Worm (Caenorhabditis elegans): Measurements from ENCODE around the gene C07E3.3.
A peak's percentile ranks its signal among the peaks of the same experiment; 100 is the strongest.

C07E3.3 gene

ce11 chrII:10390250-10390821 lies 33.0 kb upstream of the C07E3.3 start (continued):
- TF ChIP-seq lin-13 (GFP tag; optimal IDR thresholded peaks at IDR 0.05) (peak; percentile 54), ZK546.5 (tag; optimal IDR thresholded peaks at IDR 0.05) (no peak), nhr-237 (tag; optimal IDR thresholded peaks at IDR 0.05) (no peak), saeg-2 (GFP tag; IDR thresholded peaks at IDR 0.05) (no peak), F49E8.2 (tag; optimal IDR thresholded peaks at IDR 0.05; ENCODE audit: borderline replicate concordance) (no peak), hmg-1.1 (GFP tag; IDR thresholded peaks at IDR 0.05) (no peak), nhr-48 (tag; optimal IDR thresholded peaks at IDR 0.05) (peak; percentile 56), ceh-62 (tag; optimal IDR thresholded peaks at IDR 0.05) (no peak), snpc-1.2 (GFP tag; IDR thresholded peaks at IDR 0.05) (no peak), set-16 (GFP tag; IDR thresholded peaks at IDR 0.05) (no peak), pha-4 (GFP tag; IDR thresholded peaks at IDR 0.05) (no peak), pha-4 (tag; optimal IDR thresholded peaks at IDR 0.05) (no peak), nhr-76 (tag; optimal IDR thresholded peaks at IDR 0.05) (no peak), mxl-2 (GFP tag; conservative IDR thresholded peaks at IDR 0.05) (0 out of 2 replicates have a peak, but pooled peaks have one; percentile 54), lir-3 (tag; optimal IDR thresholded peaks at IDR 0.05) (no peak), ztf-7 (tag; optimal IDR thresholded peaks at IDR 0.05) (no peak), egl-27 (tag; optimal IDR thresholded peaks at IDR 0.05) (no peak), mxl-3 (GFP tag; optimal IDR thresholded peaks at IDR 0.05) (peak; percentile 93), nhr-42 (GFP tag; IDR thresholded peaks at IDR 0.05) (no peak), nhr-28 (tag; optimal IDR thresholded peaks at IDR 0.05) (peak; percentile 79), jun-1 (tag; optimal IDR thresholded peaks at IDR 0.05) (no peak), Y48G9A.11 (GFP tag; IDR thresholded peaks at IDR 0.05) (no peak), lsy-2 (tag; optimal IDR thresholded peaks at IDR 0.05) (peak in 1 of 2 experiments; percentile 58), nhr-111 (GFP tag; optimal IDR thresholded peaks at IDR 0.05) (no peak), lin-29 (GFP tag; IDR thresholded peaks at IDR 0.05) (no peak), nhr-6 (tag; optimal IDR thresholded peaks at IDR 0.05) (peak; percentile 80), egl-43 (GFP tag; IDR thresholded peaks at IDR 0.05) (no peak), mep-1 (tag; optimal IDR thresholded peaks at IDR 0.05) (peak; percentile 75), dmd-6 (GFP tag; IDR thresholded peaks at IDR 0.05) (no peak), zip-2 (tag; optimal IDR thresholded peaks at IDR 0.05) (no peak), F44E2.7 (GFP tag; IDR thresholded peaks at IDR 0.05) (no peak), F37D6.2 (tag; optimal IDR thresholded peaks at IDR 0.05) (no peak), D1046.2 (GFP tag; IDR thresholded peaks at IDR 0.05) (no peak), mes-2 (tag; optimal IDR thresholded peaks at IDR 0.05; ENCODE audit: poor library complexity, severe bottlenecking) (peak; percentile 35), ceh-32 (tag; optimal IDR thresholded peaks at IDR 0.05; ENCODE audit: poor library complexity) (no peak), hlh-30 (tag; optimal IDR thresholded peaks at IDR 0.05; ENCODE audit: insufficient read depth) (peak; percentile 96), Y105C5A.15 (GFP tag; IDR thresholded peaks at IDR 0.05) (no peak), fkh-10 (GFP tag; optimal IDR thresholded peaks at IDR 0.05) (no peak), ceh-28 (tag; optimal IDR thresholded peaks at IDR 0.05) (no peak), zip-11 (GFP tag; IDR thresholded peaks at IDR 0.05) (no peak), dmd-8 (GFP tag; IDR thresholded peaks at IDR 0.05) (no peak), mdt-29 (GFP tag; IDR thresholded peaks at IDR 0.05) (no peak), fos-1 (tag; optimal IDR thresholded peaks at IDR 0.05) (no peak), spr-3 (GFP tag; optimal IDR thresholded peaks at IDR 0.05) (no peak), daf-19 (GFP tag; conservative IDR thresholded peaks at IDR 0.05) (no peak), unc-62 (GFP tag; optimal IDR thresholded peaks at IDR 0.05 in 1 of 2) (peak in 1 of 2 experiments; percentile 97), unc-62 (tag; optimal IDR thresholded peaks at IDR 0.05) (no peak), daf-12 (tag; optimal IDR thresholded peaks at IDR 0.05) (no peak), lin-1 (GFP tag; IDR thresholded peaks at IDR 0.05) (peak; percentile 31; the same call in 1 of the 2 replicates), attf-4 (tag; optimal IDR thresholded peaks at IDR 0.05) (no peak), ceh-82 (tag; optimal IDR thresholded peaks at IDR 0.05) (no peak), nhr-10 (tag; optimal IDR thresholded peaks at IDR 0.05) (no peak)

Data from whole organism, L4 larva.